Fruit fly (Drosophila melanogaster): ENCODE results near the gene veli.

dm6 chr3R:25024895-25025557, 40.4 kb downstream of the veli start, which contains the start of the genes EMC6 and Hr96:
- TF ChIP-seq OdsH (GFP tag; optimal IDR thresholded peaks at IDR 0.05): peak; percentile 94
- TF ChIP-seq lz (GFP tag; optimal IDR thresholded peaks at IDR 0.05): peak; percentile 94
- TF ChIP-seq fkh (GFP tag; optimal IDR thresholded peaks at IDR 0.05): no peak
- TF ChIP-seq fd85E (GFP tag; optimal IDR thresholded peaks at IDR 0.05): peak; percentile 62
- peak; percentile 97 for TF ChIP-seq CG1621 (tag; optimal IDR thresholded peaks at IDR 0.05)
- TF ChIP-seq dsx (GFP tag; optimal IDR thresholded peaks at IDR 0.05; ENCODE audit: poor library complexity, severe bottlenecking): peak; percentile 81
- TF ChIP-seq Ets21C (GFP tag; optimal IDR thresholded peaks at IDR 0.05): peak; percentile 90
- peak; percentile 92 for TF ChIP-seq Gug (GFP tag; IDR thresholded peaks at IDR 0.05)
- TF ChIP-seq CG6163 (GFP tag; IDR thresholded peaks at IDR 0.05): peak; percentile 96
- peak; percentile 79 for TF ChIP-seq CG16779 (tag; optimal IDR thresholded peaks at IDR 0.05)
- TF ChIP-seq Lpt (GFP tag; optimal IDR thresholded peaks at IDR 0.05): peak; percentile 81
- peak; percentile 94 for TF ChIP-seq eg (GFP tag; IDR thresholded peaks at IDR 0.05)
- TF ChIP-seq CG7368 (GFP tag; optimal IDR thresholded peaks at IDR 0.05): peak; percentile 85
- peak; percentile 88 for TF ChIP-seq CG34406 (GFP tag; optimal IDR thresholded peaks at IDR 0.05)

Data from whole organism, prepupa.